Worm (Caenorhabditis elegans) whole organism, early embryonic: ENCODE data around the gene W06A7.4.

Experiments used
- aly-1 ChIP-seq: sonication (generic microtip); optimal IDR thresholded peaks from 2 replicates; lab custom pipeline; 2016; ENCODE audit warnings: missing genetic modification characterization, missing compliant biosample characterization
- ama-1 ChIP-seq: fragments of 150-350 bp; optimal IDR thresholded peaks from 2 replicates; lab custom pipeline; 2014
- hmbx-1 ChIP-seq: sonication (generic microtip); optimal IDR thresholded peaks from 2 replicates; lab custom pipeline; 2016; ENCODE audit warnings: mild to moderate bottlenecking, missing genetic modification characterization, missing compliant biosample characterization
- hnd-1 ChIP-seq: sonication (generic microtip); optimal IDR thresholded peaks from 2 replicates; lab custom pipeline; 2016; ENCODE audit warnings: missing genetic modification characterization, missing compliant biosample characterization
- tbx-11 ChIP-seq: fragments of 200-800 bp; sonication (Bioruptor generic); IDR thresholded peaks from 2 replicates; pipeline ENCODE4 v1.3.6; 2022; ENCODE audit warnings: missing genetic modification characterization, missing compliant biosample characterization

DNA sequence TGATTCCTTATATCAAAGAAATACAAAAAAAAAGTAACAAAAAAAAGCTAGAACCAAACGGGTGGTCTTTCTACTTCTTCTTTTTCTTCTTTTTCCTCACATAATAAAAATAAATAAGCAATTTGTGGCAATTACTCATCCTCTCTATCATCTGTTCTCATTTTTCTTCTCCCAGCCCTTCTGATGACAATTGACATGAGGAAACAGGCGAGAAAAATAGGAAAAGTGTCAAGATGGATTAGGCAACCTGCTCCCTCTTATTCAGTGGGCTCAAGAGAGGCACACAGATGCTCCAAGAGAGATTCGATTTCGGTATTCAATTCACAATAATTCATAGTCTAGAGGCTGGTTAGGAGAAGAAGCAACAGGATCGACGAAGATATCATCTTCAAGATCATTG is 33.4 kb upstream of the W06A7.4 start:
- no peak for TF ChIP-seq tbx-11 (GFP tag; lab: Robert Waterston, UW)
- TF ChIP-seq ama-1: no peak
- TF ChIP-seq aly-1 (tag; lab: Kevin White, UChicago): no peak
- TF ChIP-seq hmbx-1: no peak
- no peak for TF ChIP-seq hnd-1 (tag; lab: Kevin White, UChicago)
